1 worm cellular context compared by ENCODE assay signal in genomic region chrX:5816346-5816745, ce11.
TF ChIP-seq lines count a peak whose summit lies in the region.

No protein-coding gene starts in this region.

TF ChIP-seq in whole organism, L1 larva, 84 proteins besides CTCF, POLR2A, EP300 and RAD21 (continued from another document):
- TF ChIP-seq nhr-71 (tag; optimal IDR thresholded peaks at IDR 0.05; lab: Kevin White, UChicago) (no peak), unc-86 (tag; optimal IDR thresholded peaks at IDR 0.05; lab: Kevin White, UChicago) (no peak), lir-3 (tag; optimal IDR thresholded peaks at IDR 0.05; lab: Kevin White, UChicago; ENCODE audit: poor library complexity) (no peak), nhr-19 (GFP tag; conservative IDR thresholded peaks at IDR 0.05; lab: Robert Waterston, UW) (no peak)
TF ChIP-seq in whole organism, L1 larva: peak in this region for 6.
